Fruit fly (Drosophila melanogaster): ENCODE data around the gene Osi15.

The Osi15 gene

dm6 chr3R:6337397-6337796, 35.8 kb downstream of the Osi15 start:
- no peak for TF ChIP-seq jigr1 (GFP tag; IDR thresholded peaks at IDR 0.05)
- peak; percentile 74 for TF ChIP-seq Ets65A (GFP tag)
- peak; percentile 57 for TF ChIP-seq Blimp-1 (GFP tag; optimal IDR thresholded peaks at IDR 0.05)
- TF ChIP-seq Hmr (GFP tag; optimal IDR thresholded peaks at IDR 0.05) = no peak

dm6 chr3R:6339795-6340194, 38.2 kb downstream of the Osi15 start, which contains the start of gene Osi20:
Osi20 (plus strand) TSS chr3R:6340095.
- 0 out of 2 replicates have a peak, but pooled peaks have one; percentile 18 for TF ChIP-seq ara (GFP tag; IDR thresholded peaks at IDR 0.05)
- TF ChIP-seq Blimp-1 (GFP tag; optimal IDR thresholded peaks at IDR 0.05) = peak; percentile 50
- TF ChIP-seq E2f1 (GFP tag; IDR thresholded peaks at IDR 0.05) = no peak

DNA sequence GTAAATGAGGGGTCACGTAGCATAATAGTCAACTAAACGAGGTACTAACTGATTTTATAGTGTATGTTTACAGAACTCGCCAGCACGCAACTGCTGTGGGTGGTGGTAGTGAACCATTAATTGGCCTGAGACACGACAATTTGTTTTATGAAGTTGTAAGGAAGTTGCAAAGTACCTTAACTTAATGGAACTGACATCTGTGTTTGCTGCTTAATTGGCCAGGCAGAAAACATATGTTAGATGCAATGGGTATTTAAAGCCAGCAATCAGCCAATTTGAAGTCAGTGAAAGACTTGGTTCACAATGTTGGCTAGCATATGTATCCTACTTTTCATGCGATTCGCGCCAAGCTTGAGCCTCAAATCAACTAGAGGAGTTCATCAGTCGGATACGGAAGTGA, 40.1 kb downstream of the Osi15 start, which contains the start of gene CG17917:
CG17917 (plus strand) TSS at position 301 of the 400 bp plus-strand sequence.
- TF ChIP-seq CG17829 (tag; optimal IDR thresholded peaks at IDR 0.05) (no peak), dm (GFP tag; optimal IDR thresholded peaks at IDR 0.05) (no peak), lola (GFP tag; optimal IDR thresholded peaks at IDR 0.05) (no peak), CG17328 (GFP tag; IDR thresholded peaks at IDR 0.05) (no peak), sens-2 (GFP tag; IDR thresholded peaks at IDR 0.05) (no peak), Sox102F (GFP tag; optimal IDR thresholded peaks at IDR 0.05) (no peak), Drgx (GFP tag; IDR thresholded peaks at IDR 0.05) (no peak), CG11398 (GFP tag; optimal IDR thresholded peaks at IDR 0.05) (no peak), en (GFP tag; optimal IDR thresholded peaks at IDR 0.05) (no peak), tx (GFP tag; optimal IDR thresholded peaks at IDR 0.05) (no peak), Lhr (GFP tag; optimal IDR thresholded peaks at IDR 0.05) (no peak)

DNA sequence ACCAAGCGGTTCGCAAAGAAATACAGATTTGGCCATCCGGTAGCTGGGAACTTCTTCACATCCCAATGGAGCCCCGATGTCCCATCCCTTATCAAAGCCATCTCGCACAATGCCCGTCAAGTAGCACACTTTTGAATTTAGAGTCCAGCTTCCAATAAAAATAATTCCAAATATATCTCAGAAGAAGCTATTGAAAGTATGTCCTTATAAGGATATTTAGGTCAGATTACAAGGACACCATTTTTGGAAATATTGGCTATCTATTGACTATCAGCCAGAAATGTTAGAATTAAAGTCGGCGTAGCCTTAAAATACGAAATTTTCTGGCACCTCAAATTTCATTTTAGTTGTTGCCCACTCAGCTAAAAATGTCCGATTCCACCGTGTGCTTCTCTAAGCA, 41.1 kb downstream of the Osi15 start, which contains the start of gene CG10298:
CG10298 (plus strand) TSS at position 301 of the 400 bp plus-strand sequence.
- no peak for TF ChIP-seq eve (GFP tag; optimal IDR thresholded peaks at IDR 0.05)

DNA sequence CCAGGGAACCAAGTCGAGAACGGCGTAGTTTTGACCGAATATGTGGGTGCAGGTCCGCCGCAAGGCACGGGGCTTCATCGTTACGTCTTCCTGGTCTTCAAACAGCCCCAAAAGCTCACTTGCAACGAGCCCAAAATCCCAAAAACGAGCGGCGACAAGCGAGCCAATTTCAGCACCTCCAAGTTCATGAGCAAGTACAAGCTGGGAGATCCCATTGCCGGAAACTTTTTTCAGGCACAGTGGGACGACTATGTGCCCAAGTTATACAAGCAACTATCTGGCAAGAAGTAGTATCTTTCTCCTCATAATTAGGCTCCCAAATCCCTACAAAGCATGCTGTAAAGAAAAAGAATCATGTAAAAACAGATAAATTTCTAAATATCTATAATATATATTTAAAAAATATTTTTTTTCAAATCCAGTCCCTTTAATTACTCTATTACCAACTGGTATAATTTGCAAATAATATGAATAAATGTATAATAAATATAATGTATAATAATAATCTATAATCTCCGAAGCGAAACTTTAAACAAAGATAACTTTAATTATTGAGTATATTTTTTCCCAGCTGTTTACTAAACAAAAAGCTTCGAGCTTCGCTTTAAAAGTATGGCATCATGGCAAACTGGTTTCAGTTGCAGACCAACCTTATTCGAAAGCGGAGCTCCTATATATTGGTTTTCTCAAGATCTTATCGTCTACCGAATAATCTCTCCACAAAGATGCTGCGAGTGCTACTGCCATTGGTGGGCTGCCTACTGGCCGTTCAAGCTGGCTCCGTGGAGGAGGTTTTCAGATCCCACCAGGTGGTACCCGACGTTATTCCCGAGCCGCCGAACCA, 42.0 kb downstream of the Osi15 start, which contains the start of gene CG17919:
CG17919 (plus strand) TSS at position 634 of the 844 bp plus-strand sequence.
- TF ChIP-seq mam (GFP tag; optimal IDR thresholded peaks at IDR 0.05) = no peak
- peak; percentile 23 for TF ChIP-seq CG18262 (tag; optimal IDR thresholded peaks at IDR 0.05)
- no peak for TF ChIP-seq gsb-n (tag; optimal IDR thresholded peaks at IDR 0.05)
- TF ChIP-seq CG11093 (GFP tag; IDR thresholded peaks at IDR 0.05) = no peak
- TF ChIP-seq CG43689 (GFP tag; IDR thresholded peaks at IDR 0.05) = no peak
- TF ChIP-seq CG14050 (GFP tag; IDR thresholded peaks at IDR 0.05) = no peak
- TF ChIP-seq CG1024 (GFP tag; IDR thresholded peaks at IDR 0.05) = no peak
- peak; percentile 38 for TF ChIP-seq CG11504 (tag; optimal IDR thresholded peaks at IDR 0.05)
- no peak for TF ChIP-seq Camta (GFP tag; optimal IDR thresholded peaks at IDR 0.05)
- peak; percentile 10 for TF ChIP-seq grau (tag; optimal IDR thresholded peaks at IDR 0.05)
- TF ChIP-seq CG12744 (GFP tag; optimal IDR thresholded peaks at IDR 0.05) = no peak
- no peak for TF ChIP-seq Xrp1 (GFP tag; IDR thresholded peaks at IDR 0.05)
- TF ChIP-seq gfzf (GFP tag; optimal IDR thresholded peaks at IDR 0.05) = no peak
- no peak for TF ChIP-seq CG3995 (GFP tag; optimal IDR thresholded peaks at IDR 0.05)
- TF ChIP-seq cato (GFP tag; optimal IDR thresholded peaks at IDR 0.05; ENCODE audit: borderline replicate concordance) = no peak
- TF ChIP-seq dpn (GFP tag; optimal IDR thresholded peaks at IDR 0.05) = no peak
- no peak for TF ChIP-seq dati (GFP tag; IDR thresholded peaks at IDR 0.05)
- TF ChIP-seq CG32532 (GFP tag; IDR thresholded peaks at IDR 0.05) = no peak
- TF ChIP-seq CG2712 (tag; optimal IDR thresholded peaks at IDR 0.05) = peak; percentile 18
- TF ChIP-seq Gug (GFP tag; IDR thresholded peaks at IDR 0.05) = no peak
- TF ChIP-seq odd (GFP tag; optimal IDR thresholded peaks at IDR 0.05) = no peak
- TF ChIP-seq CG30403 (GFP tag; optimal IDR thresholded peaks at IDR 0.05) = peak; percentile 9
- TF ChIP-seq Myb (GFP tag; optimal IDR thresholded peaks at IDR 0.05) = no peak
- no peak for TF ChIP-seq psq (GFP tag; optimal IDR thresholded peaks at IDR 0.05)
- TF ChIP-seq CG12219 (GFP tag; optimal IDR thresholded peaks at IDR 0.05) = no peak
- TF ChIP-seq shn (GFP tag; optimal IDR thresholded peaks at IDR 0.05) = no peak
